Fruit fly (Drosophila melanogaster) whole organism, embryonic: ENCODE data around the gene CG13931.
A peak's percentile ranks its signal among the peaks of the same experiment; 100 is the strongest.

Experiments
- Atf3 ChIP-seq: fragments of 200-800 bp; sonication (Bioruptor generic); optimal IDR thresholded peaks from 3 replicates; lab custom pipeline; 2016; ENCODE audit warnings: missing biosample characterization, missing genetic modification characterization
- CG10959 ChIP-seq: fragments of 200-800 bp; sonication (Bioruptor generic); IDR thresholded peaks from 2 replicates; pipeline ENCODE4 v1.3.6; 2022; ENCODE audit warnings: missing biosample characterization, missing genetic modification characterization
- CG13296 ChIP-seq: fragments of 200-800 bp; sonication (Bioruptor generic); optimal IDR thresholded peaks from 3 replicates; lab custom pipeline; 2018; ENCODE audit warnings: missing biosample characterization, mild to moderate bottlenecking, missing genetic modification characterization
- CG14014 ChIP-seq: fragments of 200-800 bp; sonication (Bioruptor generic); IDR thresholded peaks from 2 replicates; pipeline ENCODE4 v1.3.6; 2022; ENCODE audit warnings: missing biosample characterization, missing genetic modification characterization
- CG15011 ChIP-seq: fragments of 200-800 bp; sonication (Bioruptor generic); optimal IDR thresholded peaks from 3 replicates; lab custom pipeline; 2018; ENCODE audit warnings: missing biosample characterization, mild to moderate bottlenecking, missing genetic modification characterization
- CG15601 ChIP-seq: fragments of 200-800 bp; sonication (Bioruptor generic); optimal IDR thresholded peaks from 3 replicates; lab custom pipeline; 2019; ENCODE audit warnings: missing biosample characterization, mild to moderate bottlenecking, missing genetic modification characterization, moderate library complexity
- CG1602 ChIP-seq: fragments of 200-800 bp; sonication (Bioruptor generic); optimal IDR thresholded peaks from 3 replicates; lab custom pipeline; 2016; ENCODE audit warnings: missing biosample characterization, missing genetic modification characterization
- CG16815 ChIP-seq: fragments of 200-800 bp; sonication (Bioruptor generic); optimal IDR thresholded peaks from 3 replicates; lab custom pipeline; 2017; ENCODE audit warnings: missing biosample characterization, mild to moderate bottlenecking, missing genetic modification characterization
- CG16863 ChIP-seq: fragments of 200-800 bp; sonication (Bioruptor generic); optimal IDR thresholded peaks from 3 replicates; lab custom pipeline; 2016; ENCODE audit warnings: missing biosample characterization, missing genetic modification characterization
- CG17186 ChIP-seq: fragments of 200-800 bp; sonication (Bioruptor generic); optimal IDR thresholded peaks from 3 replicates; lab custom pipeline; 2017; ENCODE audit warnings: missing biosample characterization, missing genetic modification reagents, missing genetic modification characterization
- CG1832 ChIP-seq: fragments of 200-800 bp; sonication (Bioruptor generic); optimal IDR thresholded peaks from 2 replicates; lab custom pipeline; 2017; ENCODE audit warnings: missing biosample characterization, mild to moderate bottlenecking, missing genetic modification characterization, inconsistent platforms
- CG30403 ChIP-seq: fragments of 200-800 bp; sonication (Bioruptor generic); optimal IDR thresholded peaks from 3 replicates; lab custom pipeline; 2016; ENCODE audit warnings: missing biosample characterization, missing genetic modification characterization
- CG32532 ChIP-seq: fragments of 200-800 bp; sonication (Bioruptor generic); IDR thresholded peaks from 2 replicates; pipeline ENCODE4 v1.3.6; 2022; ENCODE audit warnings: missing biosample characterization, missing genetic modification characterization
- CG33557 ChIP-seq: fragments of 200-800 bp; sonication (Bioruptor generic); optimal IDR thresholded peaks from 2 replicates; lab custom pipeline; 2019; ENCODE audit warnings: missing biosample characterization, mild to moderate bottlenecking, missing genetic modification characterization, moderate library complexity
- CG34376 ChIP-seq: fragments of 200-800 bp; sonication (Bioruptor generic); optimal IDR thresholded peaks from 2 replicates; lab custom pipeline; 2018; ENCODE audit warnings: missing biosample characterization, mild to moderate bottlenecking, missing genetic modification characterization
- CG6272 ChIP-seq: fragments of 200-800 bp; sonication (Bioruptor generic); IDR thresholded peaks from 2 replicates; pipeline ENCODE4 v1.3.6; 2022; ENCODE audit warnings: missing biosample characterization, missing genetic modification characterization
- CG6791 ChIP-seq: fragments of 200-800 bp; sonication (Bioruptor generic); IDR thresholded peaks from 3 replicates; pipeline ENCODE4 v1.3.6; 2022; ENCODE audit warnings: missing biosample characterization, missing genetic modification characterization; ENCODE audit not compliant: partially characterized antibody
- CG6854 ChIP-seq: fragments of 200-800 bp; sonication (Bioruptor generic); optimal IDR thresholded peaks from 3 replicates; lab custom pipeline; 2017; ENCODE audit warnings: missing biosample characterization, mild to moderate bottlenecking, missing genetic modification characterization
- CG7357 ChIP-seq: fragments of 200-800 bp; sonication (Bioruptor generic); IDR thresholded peaks from 3 replicates; pipeline ENCODE4 v1.3.6; 2022; ENCODE audit warnings: missing biosample characterization, missing genetic modification characterization
- CG8089 ChIP-seq: fragments of 200-800 bp; sonication (Bioruptor generic); optimal IDR thresholded peaks from 3 replicates; lab custom pipeline; 2016; ENCODE audit warnings: missing biosample characterization, missing genetic modification characterization
- E2f1 ChIP-seq: fragments of 200-800 bp; sonication (Bioruptor generic); IDR thresholded peaks from 2 replicates; pipeline ENCODE4 v1.3.6; 2022; ENCODE audit warnings: missing biosample characterization, missing genetic modification characterization
- H15 ChIP-seq: fragments of 200-800 bp; sonication (Bioruptor generic); IDR thresholded peaks from 3 replicates; pipeline ENCODE4 v1.3.6; 2022; ENCODE audit warnings: missing biosample characterization, missing genetic modification characterization
- Hmx ChIP-seq: fragments of 200-800 bp; sonication (Bioruptor generic); optimal IDR thresholded peaks from 2 replicates; lab custom pipeline; 2016; ENCODE audit warnings: missing biosample characterization, missing genetic modification characterization
- Hr3 ChIP-seq: fragments of 200-800 bp; sonication (Bioruptor generic); optimal IDR thresholded peaks from 3 replicates; lab custom pipeline; 2016; ENCODE audit warnings: missing biosample characterization, missing genetic modification characterization
- Hsf ChIP-seq: fragments of 200-800 bp; sonication (Bioruptor generic); optimal IDR thresholded peaks from 3 replicates; lab custom pipeline; 2016; ENCODE audit warnings: missing biosample characterization, missing genetic modification characterization
- MTF-1 ChIP-seq: fragments of 200-800 bp; sonication (Bioruptor generic); optimal IDR thresholded peaks from 2 replicates; lab custom pipeline; 2018; ENCODE audit warnings: missing biosample characterization, mild to moderate bottlenecking, missing genetic modification characterization, borderline replicate concordance
- Meics ChIP-seq: fragments of 200-800 bp; sonication (Bioruptor generic); optimal IDR thresholded peaks from 2 replicates; lab custom pipeline; 2017; ENCODE audit warnings: missing biosample characterization, mild to moderate bottlenecking, missing genetic modification characterization
- Scr ChIP-seq: fragments of 200-800 bp; sonication (Bioruptor generic); IDR thresholded peaks from 2 replicates; pipeline ENCODE4 v1.3.6; 2022; ENCODE audit warnings: missing biosample characterization, missing genetic modification characterization; ENCODE audit not compliant: partially characterized antibody
- Xbp1 ChIP-seq: fragments of 200-800 bp; sonication (Bioruptor generic); optimal IDR thresholded peaks from 3 replicates; lab custom pipeline; 2016; ENCODE audit warnings: missing biosample characterization, mild to moderate bottlenecking, missing genetic modification characterization
- bab2 ChIP-seq: fragments of 200-800 bp; sonication (Bioruptor generic); optimal IDR thresholded peaks from 2 replicates; lab custom pipeline; 2016; ENCODE audit warnings: missing biosample characterization, missing genetic modification characterization
- bigmax ChIP-seq: fragments of 200-800 bp; sonication (Bioruptor generic); optimal IDR thresholded peaks from 2 replicates; lab custom pipeline; 2018; ENCODE audit warnings: missing biosample characterization, mild to moderate bottlenecking, missing genetic modification characterization
- cad ChIP-seq: fragments of >200 bp; optimal IDR thresholded peaks from 2 replicates; lab custom pipeline; 2017; ENCODE audit warnings: missing biosample characterization, missing genetic modification characterization
- dati ChIP-seq: fragments of 200-800 bp; sonication (Bioruptor generic); IDR thresholded peaks from 2 replicates; pipeline ENCODE4 v1.3.6; 2022; ENCODE audit warnings: missing biosample characterization, missing genetic modification characterization
- fd96Cb ChIP-seq: fragments of 200-800 bp; sonication (Bioruptor generic); optimal IDR thresholded peaks from 2 replicates; lab custom pipeline; 2018; ENCODE audit warnings: missing biosample characterization, mild to moderate bottlenecking, missing genetic modification characterization, moderate library complexity
- ham ChIP-seq: fragments of 200-800 bp; sonication (Bioruptor generic); IDR thresholded peaks from 2 replicates; pipeline ENCODE4 v1.3.6; 2022; ENCODE audit warnings: missing biosample characterization, missing genetic modification characterization
- hb ChIP-seq: fragments of 200-800 bp; sonication (Bioruptor generic); IDR thresholded peaks from 3 replicates; pipeline ENCODE4 v1.3.6; 2022; ENCODE audit warnings: missing biosample characterization, missing genetic modification characterization; ENCODE audit not compliant: partially characterized antibody
- her ChIP-seq: fragments of 200-800 bp; sonication (Bioruptor generic); optimal IDR thresholded peaks from 2 replicates; lab custom pipeline; 2016; ENCODE audit warnings: missing biosample characterization, missing genetic modification characterization
- jumu ChIP-seq: fragments of 200-800 bp; sonication (Bioruptor generic); optimal IDR thresholded peaks from 3 replicates; lab custom pipeline; 2016; ENCODE audit warnings: missing biosample characterization, missing genetic modification characterization
- lab ChIP-seq: fragments of 200-800 bp; sonication (Bioruptor generic); optimal IDR thresholded peaks from 3 replicates; lab custom pipeline; 2017; ENCODE audit warnings: missing biosample characterization, missing genetic modification characterization, mild to moderate bottlenecking, moderate library complexity, missing genetic modification reagents
- odd ChIP-seq: fragments of 200-800 bp; sonication (Bioruptor generic); optimal IDR thresholded peaks from 2 replicates; lab custom pipeline; 2017; ENCODE audit warnings: missing biosample characterization, mild to moderate bottlenecking, missing genetic modification characterization
- seq ChIP-seq: fragments of 200-800 bp; sonication (Bioruptor generic); IDR thresholded peaks from 2 replicates; pipeline ENCODE4 v1.3.6; 2022; ENCODE audit warnings: missing biosample characterization, missing genetic modification characterization
- slou ChIP-seq: fragments of 200-800 bp; sonication (Bioruptor generic); optimal IDR thresholded peaks from 3 replicates; lab custom pipeline; 2016; ENCODE audit warnings: missing biosample characterization, missing genetic modification characterization
- sqz ChIP-seq: fragments of 200-800 bp; sonication (Bioruptor generic); optimal IDR thresholded peaks from 3 replicates; lab custom pipeline; 2018; ENCODE audit warnings: missing biosample characterization, mild to moderate bottlenecking, missing genetic modification characterization
- stwl ChIP-seq: fragments of 200-800 bp; sonication (Bioruptor generic); optimal IDR thresholded peaks from 3 replicates; lab custom pipeline; 2018; ENCODE audit warnings: missing biosample characterization, mild to moderate bottlenecking, missing genetic modification characterization, moderate library complexity
- tgo ChIP-seq: fragments of 200-800 bp; sonication (Bioruptor generic); IDR thresholded peaks from 3 replicates; pipeline ENCODE4 v1.3.6; 2022; ENCODE audit warnings: missing biosample characterization, missing genetic modification characterization
- tup ChIP-seq: fragments of 200-800 bp; sonication (Bioruptor generic); optimal IDR thresholded peaks from 2 replicates; lab custom pipeline; 2016; ENCODE audit warnings: missing biosample characterization, mild to moderate bottlenecking, missing genetic modification characterization, moderate library complexity
- usp ChIP-seq: fragments of >200 bp; optimal IDR thresholded peaks from 2 replicates; lab custom pipeline; 2017; ENCODE audit warnings: missing biosample characterization, missing genetic modification characterization
- wdn ChIP-seq: fragments of 200-800 bp; sonication (Bioruptor generic); IDR thresholded peaks from 2 replicates; pipeline ENCODE4 v1.3.6; 2022; ENCODE audit warnings: missing biosample characterization, missing genetic modification characterization
- zen ChIP-seq: fragments of 200-800 bp; sonication (Bioruptor generic); optimal IDR thresholded peaks from 3 replicates; lab custom pipeline; 2018; ENCODE audit warnings: missing biosample characterization, mild to moderate bottlenecking, missing genetic modification characterization, moderate library complexity
- zfh2 ChIP-seq: fragments of 200-800 bp; sonication (Bioruptor generic); optimal IDR thresholded peaks from 2 replicates; lab custom pipeline; 2016; ENCODE audit warnings: missing biosample characterization, missing genetic modification characterization

Gene CG13931

dm6 chr3L:1740129-1740975 lies 38.1 kb upstream of the CG13931 start (continued):
- TF ChIP-seq sqz: no peak
- peak; percentile 35 for TF ChIP-seq odd (GFP tag; lab: Kevin White, UChicago)
- no peak for TF ChIP-seq cad (GFP tag; lab: Kevin White, UChicago)
- TF ChIP-seq her: peak; percentile 61
- TF ChIP-seq E2f1: peak; percentile 72
- TF ChIP-seq CG34376 (GFP tag; lab: Kevin White, UChicago): no peak
- TF ChIP-seq fd96Cb: no peak
- peak; percentile 64 for TF ChIP-seq zfh2 (GFP tag; lab: Kevin White, UChicago)
- no peak for TF ChIP-seq stwl (tag; lab: Kevin White, UChicago)
- peak; percentile 86 for TF ChIP-seq tgo (GFP tag; lab: Robert Waterston, UW)
- no peak for TF ChIP-seq CG15011 (GFP tag; lab: Kevin White, UChicago)
- peak; percentile 46 for TF ChIP-seq CG13296 (GFP tag; lab: Kevin White, UChicago)
- no peak for TF ChIP-seq CG15601 (tag; lab: Kevin White, UChicago)
- peak; percentile 11 for TF ChIP-seq jumu
- TF ChIP-seq CG7357 (GFP tag; lab: Robert Waterston, UW): peak; percentile 66; the same call in 2 of the 3 replicates
- no peak for TF ChIP-seq CG6854 (GFP tag; lab: Kevin White, UChicago)
- no peak for TF ChIP-seq MTF-1 (GFP tag; lab: Kevin White, UChicago)
- no peak for TF ChIP-seq CG17186
- peak; percentile 35 for TF ChIP-seq Atf3
- TF ChIP-seq seq (GFP tag; lab: Robert Waterston, UW): peak; percentile 82
- TF ChIP-seq zen: no peak
- peak; percentile 46 for TF ChIP-seq Hmx (GFP tag; lab: Kevin White, UChicago)
- TF ChIP-seq CG32532 (GFP tag; lab: Robert Waterston, UW): peak; percentile 81
- TF ChIP-seq CG1602: peak; percentile 44
- no peak for TF ChIP-seq CG6791 (GFP tag; lab: Robert Waterston, UW)
- peak; percentile 56 for TF ChIP-seq CG16863 (GFP tag; lab: Kevin White, UChicago)
- TF ChIP-seq bab2: peak; percentile 60
- TF ChIP-seq Scr (GFP tag; lab: Robert Waterston, UW): no peak
- TF ChIP-seq usp: no peak
- TF ChIP-seq CG14014 (GFP tag; lab: Robert Waterston, UW): peak; percentile 78
- TF ChIP-seq H15 (GFP tag; lab: Robert Waterston, UW): peak; percentile 71
- TF ChIP-seq CG33557: no peak
- TF ChIP-seq ham: no peak
- TF ChIP-seq CG10959 (GFP tag; lab: Robert Waterston, UW): no peak
- peak; percentile 26 for TF ChIP-seq Meics
- TF ChIP-seq CG1832: no peak
- TF ChIP-seq Hsf: peak; percentile 72
- peak; percentile 10 for TF ChIP-seq tup (GFP tag; lab: Kevin White, UChicago)
- TF ChIP-seq CG16815 (GFP tag; lab: Kevin White, UChicago): no peak
- TF ChIP-seq lab: no peak
- no peak for TF ChIP-seq hb (GFP tag; lab: Robert Waterston, UW)
- TF ChIP-seq CG8089: peak; percentile 17
- no peak for TF ChIP-seq slou (GFP tag; lab: Kevin White, UChicago)
- peak; percentile 67 for TF ChIP-seq CG30403 (GFP tag; lab: Kevin White, UChicago)
- TF ChIP-seq Xbp1: peak; percentile 81
- TF ChIP-seq bigmax (GFP tag; lab: Kevin White, UChicago): no peak
- TF ChIP-seq Hr3 (GFP tag; lab: Kevin White, UChicago): peak; percentile 59
- peak; percentile 66 for TF ChIP-seq wdn (GFP tag; lab: Robert Waterston, UW)
- TF ChIP-seq dati (GFP tag; lab: Robert Waterston, UW): no peak
- TF ChIP-seq CG6272: peak; percentile 69
